In the genomic region with DNA sequence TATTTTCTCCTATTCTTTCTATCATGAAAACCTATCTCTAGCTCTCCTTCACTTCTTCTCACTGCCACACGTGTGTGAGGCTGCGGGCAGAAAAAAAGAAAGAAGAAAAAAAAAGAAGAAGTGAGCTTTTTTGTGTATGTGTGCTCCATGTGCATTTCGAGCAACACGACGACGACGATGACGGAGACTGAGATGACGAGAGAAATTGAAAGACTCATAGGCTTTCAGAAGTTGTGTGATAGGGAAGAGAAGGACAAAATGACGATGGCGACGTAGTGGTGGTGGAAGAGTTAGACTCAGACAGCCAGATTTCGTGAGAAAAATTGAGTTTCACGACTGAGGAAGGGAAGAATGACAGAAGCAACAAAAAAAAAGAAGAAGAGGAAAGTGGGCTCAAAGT, we compare ENCODE assay signal across 7 worm cellular contexts.
TF ChIP-seq lines count a peak whose summit lies in the region.

No protein-coding gene starts in this region.

TF ChIP-seq in whole organism, L1 larva, 84 proteins besides CTCF, POLR2A, EP300 and RAD21 (continues in another document):
- TF ChIP-seq fos-1 (tag; optimal IDR thresholded peaks at IDR 0.05; lab: Kevin White, UChicago) (peak; percentile 40), lin-35 (GFP tag; optimal IDR thresholded peaks at IDR 0.05; lab: Kevin White, UChicago) (peak in 1 of 2 experiments; percentile 56), pag-3 (tag; optimal IDR thresholded peaks at IDR 0.05; lab: Kevin White, UChicago; ENCODE audit: borderline replicate concordance, insufficient read depth) (peak; percentile 29), efl-1 (optimal IDR thresholded peaks at IDR 0.05; lab: Kevin White, UChicago) (peak; percentile 54), efl-1 (GFP tag; optimal IDR thresholded peaks at IDR 0.05 in 1 of 2; lab: Kevin White, UChicago) (peak; percentile 33 to 74), xbp-1 (tag; optimal IDR thresholded peaks at IDR 0.05; lab: Kevin White, UChicago) (peak; percentile 58), ceh-63 (GFP tag; optimal IDR thresholded peaks at IDR 0.05; lab: Kevin White, UChicago) (no peak), dsc-1 (tag; optimal IDR thresholded peaks at IDR 0.05; lab: Kevin White, UChicago) (peak; percentile 72), nhr-71 (tag; optimal IDR thresholded peaks at IDR 0.05; lab: Kevin White, UChicago) (peak; percentile 88), C16A3.4 (tag; optimal IDR thresholded peaks at IDR 0.05; lab: Kevin White, UChicago) (peak; percentile 18), zag-1 (tag; optimal IDR thresholded peaks at IDR 0.05; lab: Kevin White, UChicago) (peak; percentile 40)

TF ChIP-seq in whole organism, L2 larva, 48 proteins besides CTCF, POLR2A, EP300 and RAD21 (continues in another document):
- TF ChIP-seq nhr-6 (tag; optimal IDR thresholded peaks at IDR 0.05; lab: Kevin White, UChicago) (peak; percentile 41), nhr-23 (tag; optimal IDR thresholded peaks at IDR 0.05; lab: Kevin White, UChicago) (no peak), ceh-82 (tag; optimal IDR thresholded peaks at IDR 0.05; lab: Kevin White, UChicago) (no peak), nhr-12 (tag; optimal IDR thresholded peaks at IDR 0.05; lab: Kevin White, UChicago) (no peak), peb-1 (tag; optimal IDR thresholded peaks at IDR 0.05; lab: Kevin White, UChicago) (no peak), sma-9 (GFP tag; optimal IDR thresholded peaks at IDR 0.05; lab: Kevin White, UChicago) (peak; percentile 72), sma-9 (tag; optimal IDR thresholded peaks at IDR 0.05; lab: Kevin White, UChicago) (no peak), fos-1 (tag; optimal IDR thresholded peaks at IDR 0.05; lab: Kevin White, UChicago) (no peak), lin-39 (tag; optimal IDR thresholded peaks at IDR 0.05; lab: Kevin White, UChicago) (no peak), lin-13 (GFP tag; optimal IDR thresholded peaks at IDR 0.05; lab: Kevin White, UChicago) (peak; percentile 58), lsy-2 (tag; optimal IDR thresholded peaks at IDR 0.05; lab: Kevin White, UChicago) (peak; percentile 2 to 77), crh-2 (tag; optimal IDR thresholded peaks at IDR 0.05; lab: Kevin White, UChicago) (peak; percentile 82), sma-3 (GFP tag; optimal IDR thresholded peaks at IDR 0.05; lab: Kevin White, UChicago) (no peak)

TF ChIP-seq in whole organism, L3 larva, 47 proteins besides CTCF, POLR2A, EP300 and RAD21 (continues in another document):
- no peak for TF ChIP-seq tbx-2 (tag; optimal IDR thresholded peaks at IDR 0.05; lab: Kevin White, UChicago)
- no peak for TF ChIP-seq ZK546.5 (tag; optimal IDR thresholded peaks at IDR 0.05; lab: Kevin White, UChicago)
- no peak for TF ChIP-seq lsy-12 (tag; optimal IDR thresholded peaks at IDR 0.05; lab: Kevin White, UChicago)
- TF ChIP-seq unc-39 (tag; optimal IDR thresholded peaks at IDR 0.05; lab: Kevin White, UChicago): no peak
- no peak for TF ChIP-seq egl-5 (tag; optimal IDR thresholded peaks at IDR 0.05; lab: Kevin White, UChicago)
- peak; percentile 76 for TF ChIP-seq hmg-11 (tag; optimal IDR thresholded peaks at IDR 0.05; lab: Kevin White, UChicago)
- TF ChIP-seq aly-2 (tag; optimal IDR thresholded peaks at IDR 0.05; lab: Kevin White, UChicago): no peak
- TF ChIP-seq nhr-76 (tag; optimal IDR thresholded peaks at IDR 0.05; lab: Kevin White, UChicago): no peak
- no peak for TF ChIP-seq nhr-12 (tag; optimal IDR thresholded peaks at IDR 0.05; lab: Kevin White, UChicago)
- no peak for TF ChIP-seq ztf-4 (tag; optimal IDR thresholded peaks at IDR 0.05; lab: Kevin White, UChicago)
- TF ChIP-seq fos-1 (tag; optimal IDR thresholded peaks at IDR 0.05; lab: Kevin White, UChicago): no peak
- peak; percentile 35 for TF ChIP-seq unc-62 (GFP tag; optimal IDR thresholded peaks at IDR 0.05; lab: Kevin White, UChicago)
- no peak for TF ChIP-seq daf-12 (tag; optimal IDR thresholded peaks at IDR 0.05; lab: Kevin White, UChicago)
- TF ChIP-seq mml-1 (tag; optimal IDR thresholded peaks at IDR 0.05; lab: Kevin White, UChicago): no peak

TF ChIP-seq in whole organism, L4 larva, 104 proteins besides CTCF, POLR2A, EP300 and RAD21 (continues in another document):
- peak; percentile 65 for TF ChIP-seq fkh-10 (GFP tag; optimal IDR thresholded peaks at IDR 0.05; lab: Kevin White, UChicago)
- no peak for TF ChIP-seq ceh-44 (GFP tag; IDR thresholded peaks at IDR 0.05; lab: Robert Waterston, UW)
- TF ChIP-seq ces-1 (GFP tag; optimal IDR thresholded peaks at IDR 0.05; lab: Kevin White, UChicago): peak; percentile 39
- TF ChIP-seq dve-1 (tag; optimal IDR thresholded peaks at IDR 0.05; lab: Kevin White, UChicago; ENCODE audit: insufficient read depth): peak; percentile 11
- peak; percentile 60 to 93 for TF ChIP-seq mdl-1 (tag; optimal IDR thresholded peaks at IDR 0.05; lab: Kevin White, UChicago)
- TF ChIP-seq ctbp-1 (GFP tag; IDR thresholded peaks at IDR 0.05; lab: Robert Waterston, UW): peak; percentile 74
- peak; percentile 86 for TF ChIP-seq rbr-2 (tag; optimal IDR thresholded peaks at IDR 0.05; lab: Kevin White, UChicago)
- TF ChIP-seq hlh-30 (tag; optimal IDR thresholded peaks at IDR 0.05; lab: Kevin White, UChicago; ENCODE audit: insufficient read depth): peak; percentile 69
- TF ChIP-seq daf-12 (tag; optimal IDR thresholded peaks at IDR 0.05; lab: Kevin White, UChicago): no peak
- TF ChIP-seq aha-1 (tag; lab: Kevin White, UChicago): peak; percentile 88
- TF ChIP-seq hmg-1.1 (GFP tag; IDR thresholded peaks at IDR 0.05; lab: Robert Waterston, UW): peak; percentile 76
- peak; percentile 5 for TF ChIP-seq nhr-11 (tag; optimal IDR thresholded peaks at IDR 0.05; lab: Kevin White, UChicago)
- no peak for TF ChIP-seq nhr-48 (tag; optimal IDR thresholded peaks at IDR 0.05; lab: Kevin White, UChicago)

TF ChIP-seq in whole organism, late embryonic, 69 proteins besides CTCF, POLR2A, EP300 and RAD21 (continues in another document):
- TF ChIP-seq tbx-2 (tag; optimal IDR thresholded peaks at IDR 0.05; lab: Kevin White, UChicago) (peak; percentile 29), gmeb-2 (tag; optimal IDR thresholded peaks at IDR 0.05; lab: Kevin White, UChicago) (no peak), unc-42 (tag; optimal IDR thresholded peaks at IDR 0.05; lab: Kevin White, UChicago) (peak; percentile 83), ceh-31 (tag; optimal IDR thresholded peaks at IDR 0.05; lab: Kevin White, UChicago) (peak; percentile 58), fax-1 (tag; optimal IDR thresholded peaks at IDR 0.05; lab: Kevin White, UChicago) (no peak), T23F11.4 (GFP tag; optimal IDR thresholded peaks at IDR 0.05; lab: Kevin White, UChicago) (no peak), ama-1 (optimal IDR thresholded peaks at IDR 0.05; lab: Kevin White, UChicago) (no peak), sox-2 (GFP tag; IDR thresholded peaks at IDR 0.05; lab: Robert Waterston, UW) (no peak), dve-1 (tag; optimal IDR thresholded peaks at IDR 0.05; lab: Kevin White, UChicago) (no peak), unc-3 (GFP tag; conservative IDR thresholded peaks at IDR 0.05; lab: Robert Waterston, UW) (no peak), unc-3 (tag; optimal IDR thresholded peaks at IDR 0.05; lab: Kevin White, UChicago) (no peak), pat-9 (tag; optimal IDR thresholded peaks at IDR 0.05; lab: Kevin White, UChicago) (no peak), K09A11.1 (tag; optimal IDR thresholded peaks at IDR 0.05; lab: Kevin White, UChicago; ENCODE audit: insufficient read depth) (no peak), nhr-11 (tag; optimal IDR thresholded peaks at IDR 0.05; lab: Kevin White, UChicago) (no peak)

TF ChIP-seq in whole organism, mixed stage, embryonic, 35 proteins besides CTCF, POLR2A, EP300 and RAD21:
- TF ChIP-seq nhr-76 (tag; optimal IDR thresholded peaks at IDR 0.05; lab: Kevin White, UChicago) (no peak), ceh-39 (tag; optimal IDR thresholded peaks at IDR 0.05; lab: Kevin White, UChicago) (no peak), ces-1 (GFP tag; optimal IDR thresholded peaks at IDR 0.05; lab: Kevin White, UChicago) (peak; percentile 85), zip-8 (tag; optimal IDR thresholded peaks at IDR 0.05; lab: Kevin White, UChicago) (no peak)

TF ChIP-seq in whole organism, young adult, 124 proteins besides CTCF, POLR2A, EP300 and RAD21:
- TF ChIP-seq cebp-1 (GFP tag; IDR thresholded peaks at IDR 0.05; lab: Robert Waterston, UW) (no peak), cebp-1 (tag; optimal IDR thresholded peaks at IDR 0.05; lab: Kevin White, UChicago) (peak; percentile 59), egl-44 (GFP tag; IDR thresholded peaks at IDR 0.05; lab: Robert Waterston, UW) (no peak), ztf-22 (GFP tag; optimal IDR thresholded peaks at IDR 0.05; lab: Kevin White, UChicago) (no peak), ceh-100 (GFP tag; IDR thresholded peaks at IDR 0.05; lab: Robert Waterston, UW) (no peak), K12H6.12 (tag; optimal IDR thresholded peaks at IDR 0.05; lab: Kevin White, UChicago) (peak; percentile 67), hmg-1.2 (GFP tag; IDR thresholded peaks at IDR 0.05; lab: Robert Waterston, UW) (peak; percentile 45; the same call in 1 of the 2 replicates), sptf-2 (GFP tag; optimal IDR thresholded peaks at IDR 0.05; lab: Kevin White, UChicago) (no peak), lin-40 (tag; optimal IDR thresholded peaks at IDR 0.05; lab: Kevin White, UChicago) (peak; percentile 59), attf-5 (GFP tag; optimal IDR thresholded peaks at IDR 0.05; lab: Kevin White, UChicago) (peak; percentile 24), gei-17 (GFP tag; optimal IDR thresholded peaks at IDR 0.05; lab: Kevin White, UChicago) (no peak), him-1 (tag; optimal IDR thresholded peaks at IDR 0.05; lab: Kevin White, UChicago) (no peak), snpc-4 (GFP tag; optimal IDR thresholded peaks at IDR 0.05; lab: Kevin White, UChicago) (no peak), snpc-4 (tag; optimal IDR thresholded peaks at IDR 0.05; lab: Kevin White, UChicago) (peak in 1 of 4 experiments; percentile 16), somi-1 (GFP tag; optimal IDR thresholded peaks at IDR 0.05; lab: Kevin White, UChicago) (peak; percentile 19), lin-35 (GFP tag; optimal IDR thresholded peaks at IDR 0.05; lab: Kevin White, UChicago) (peak in 1 of 3 experiments; percentile 63), zfh-2 (GFP tag; conservative IDR thresholded peaks at IDR 0.05; lab: Robert Waterston, UW) (peak; percentile 72), pbrm-1 (GFP tag; IDR thresholded peaks at IDR 0.05; lab: Robert Waterston, UW) (0 out of 2 replicates have a peak, but pooled peaks have one; percentile 17), ceh-27 (GFP tag; optimal IDR thresholded peaks at IDR 0.05; lab: Kevin White, UChicago) (peak; percentile 27), ceh-58 (GFP tag; IDR thresholded peaks at IDR 0.05; lab: Robert Waterston, UW) (no peak)
